Fruit fly (Drosophila melanogaster): ENCODE measurements around the gene CG13712.

The CG13712 gene

DNA sequence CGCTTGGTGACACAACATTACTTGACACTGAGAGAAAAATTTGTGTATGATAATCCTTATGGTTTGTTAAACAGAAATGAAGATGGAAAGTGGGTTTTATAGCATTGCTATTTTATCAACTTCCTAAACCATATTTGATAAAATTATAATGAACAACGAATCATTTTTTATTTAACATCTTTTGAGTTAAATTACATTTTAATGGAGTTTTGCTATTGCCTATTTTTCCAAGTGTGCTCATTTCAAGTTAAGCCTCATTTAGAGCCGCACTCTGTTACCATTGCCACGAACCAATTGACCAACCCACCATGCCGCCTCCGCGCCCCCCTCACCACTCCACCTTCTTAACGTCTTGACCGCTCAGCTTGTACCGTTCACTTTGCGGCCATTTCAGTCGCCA is 9.6 kb downstream of the CG13712 start:
- no peak for TF ChIP-seq noc (tag; optimal IDR thresholded peaks at IDR 0.05)

DNA sequence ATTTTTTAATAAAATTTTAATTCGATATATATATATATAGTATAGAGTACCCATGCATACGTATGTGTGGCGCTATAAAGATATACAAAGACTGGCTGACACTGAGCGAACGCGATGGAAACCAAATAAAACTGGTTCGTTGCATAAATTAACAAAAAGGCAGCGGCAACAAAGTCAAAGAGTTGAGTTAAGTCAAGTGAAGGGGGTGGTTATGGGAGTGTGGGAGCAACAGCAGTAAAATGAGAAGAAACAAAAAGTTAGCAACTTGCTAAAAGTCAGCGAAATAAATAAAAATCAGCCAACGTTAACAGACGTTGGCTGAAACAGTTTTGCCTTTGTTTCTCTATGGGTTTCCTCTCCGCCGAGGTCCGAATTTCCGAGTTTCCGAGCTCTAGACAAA is 11.2 kb downstream of the CG13712 start:
- no peak for TF ChIP-seq noc (tag; optimal IDR thresholded peaks at IDR 0.05)

DNA sequence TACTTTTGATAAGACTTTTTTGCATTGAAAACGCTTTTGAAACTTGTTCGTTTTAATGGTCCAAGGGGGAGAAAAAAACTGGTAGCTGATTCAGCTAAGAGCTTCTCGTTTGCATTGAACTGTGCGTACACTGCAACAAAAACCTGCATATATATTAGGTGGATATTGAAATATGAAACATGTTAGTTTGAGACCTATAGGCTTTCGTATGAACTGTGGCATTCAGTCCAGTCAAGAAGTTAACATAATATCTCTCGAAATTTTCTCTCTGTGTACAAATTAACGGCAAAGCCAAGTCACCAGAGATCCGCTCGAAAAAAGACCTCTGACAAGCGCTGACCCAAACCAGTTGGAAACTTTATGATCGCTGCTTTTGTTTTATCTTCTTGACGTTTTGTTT is 11.7 kb downstream of the CG13712 start:
- peak; percentile 78 for TF ChIP-seq noc (tag; optimal IDR thresholded peaks at IDR 0.05)

DNA sequence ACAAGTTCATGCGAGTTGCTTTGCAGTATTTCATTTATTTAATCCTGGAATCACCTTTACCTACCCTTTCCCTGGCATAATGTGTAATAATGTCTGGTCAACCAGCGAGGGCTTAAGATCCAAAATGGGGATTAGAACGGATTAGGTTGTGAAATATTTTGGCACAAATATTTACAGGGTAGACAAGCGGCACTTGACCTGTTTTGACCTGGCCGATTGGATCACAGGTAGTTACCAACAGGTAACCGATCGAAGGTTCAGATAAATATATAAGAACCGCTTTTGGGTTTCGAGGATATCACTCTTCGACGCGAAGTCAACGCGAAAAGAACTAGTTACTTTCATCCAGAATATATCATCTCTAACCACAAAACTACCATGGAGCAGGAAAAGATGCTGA is 12.4 kb downstream of the CG13712 start, which contains the start of gene CG13713:
CG13713 (plus strand) TSS at position 301 of the 400 bp plus-strand sequence.
- TF ChIP-seq noc (tag; optimal IDR thresholded peaks at IDR 0.05), result no peak

DNA sequence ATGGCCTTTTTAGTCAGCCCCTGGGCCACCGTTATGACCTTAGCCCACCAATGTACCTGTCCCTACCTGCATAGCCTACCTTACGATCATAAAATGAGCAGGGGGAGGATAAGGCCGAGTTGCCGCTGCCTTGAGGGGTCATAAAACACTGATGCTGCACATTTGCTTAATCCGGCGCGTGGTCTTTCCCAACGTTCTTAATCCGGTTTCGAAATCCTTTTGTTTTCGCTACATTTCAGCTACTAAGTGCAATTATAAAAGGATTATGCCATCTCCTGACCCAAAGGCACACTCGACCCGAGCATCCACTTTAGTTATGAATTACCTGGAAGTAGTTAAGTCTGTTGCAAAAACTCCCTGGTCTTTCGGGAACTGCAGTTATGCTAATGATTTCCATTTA is 13.3 kb downstream of the CG13712 start:
- TF ChIP-seq noc (tag; optimal IDR thresholded peaks at IDR 0.05), result no peak

DNA sequence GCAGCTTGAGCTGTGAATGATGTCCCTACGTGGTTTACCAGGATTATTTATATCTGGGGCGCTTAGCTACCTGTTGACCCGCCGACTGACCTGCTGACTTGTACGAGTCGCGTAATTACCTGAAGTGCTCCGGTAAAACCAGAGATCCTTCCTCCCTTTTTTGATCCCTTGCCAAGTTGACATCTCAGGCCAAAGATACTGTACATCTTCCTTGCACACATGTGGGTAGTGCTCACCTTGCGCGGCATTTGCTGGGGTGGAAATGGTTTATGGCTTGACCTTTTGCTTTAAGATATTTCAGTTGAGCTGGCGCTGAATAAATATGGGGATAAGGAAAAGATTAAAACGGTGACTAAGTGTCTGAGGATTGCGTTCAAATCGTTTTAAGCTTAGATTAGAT is 14.9 kb downstream of the CG13712 start, which contains the start of gene CG15876:
CG15876 (minus strand) TSS at position 23 of the 400 bp plus-strand sequence.
- TF ChIP-seq noc (tag; optimal IDR thresholded peaks at IDR 0.05), result no peak

DNA sequence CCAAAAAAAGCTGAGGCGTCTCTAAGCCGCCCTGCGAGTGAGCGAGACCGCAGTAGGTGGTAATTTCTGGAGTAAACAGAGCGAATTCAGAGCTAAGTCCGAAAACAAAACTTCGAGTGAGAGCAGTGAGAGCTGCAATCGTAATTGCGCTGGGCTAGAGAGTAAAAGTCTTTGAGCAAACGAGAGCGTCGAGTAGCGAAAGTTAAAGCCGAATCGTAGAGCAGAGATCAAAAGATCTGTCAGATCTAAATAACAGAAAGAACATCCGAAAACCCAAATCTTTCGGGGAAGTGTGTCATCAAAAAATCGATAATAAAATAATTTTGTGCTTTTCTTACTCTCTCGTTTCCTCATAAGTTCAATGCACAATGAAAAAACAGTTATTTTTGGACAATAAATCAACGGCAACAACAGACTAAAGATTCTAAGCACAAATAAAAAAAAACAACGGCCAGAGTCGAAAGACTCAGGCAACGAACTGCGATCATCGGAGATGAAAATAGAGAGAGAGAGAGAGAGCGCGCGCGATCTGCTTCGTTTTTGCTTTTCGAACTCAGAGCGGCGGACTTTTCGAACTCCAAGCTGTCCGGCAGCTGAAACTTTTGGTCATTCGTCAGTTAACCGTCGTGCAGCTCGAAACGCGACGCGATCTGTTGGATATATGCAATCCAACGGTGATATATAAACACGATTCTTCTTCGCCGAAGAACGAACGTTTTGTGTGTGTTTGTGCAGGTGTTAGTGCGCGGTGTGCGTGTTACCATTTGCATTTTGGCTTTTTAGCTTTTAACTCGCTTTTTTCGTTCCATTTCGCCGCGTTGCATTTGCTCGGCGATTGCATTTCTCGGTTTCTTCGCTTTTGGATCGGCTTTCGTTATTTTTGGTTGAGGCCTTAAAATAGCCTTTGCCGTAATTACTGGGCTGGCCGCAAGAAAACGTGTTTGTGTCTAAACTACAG is 17.2 kb downstream of the CG13712 start, which contains the start of gene RhoGEF64C:
RhoGEF64C (plus strand) TSS at position 607 of the 958 bp plus-strand sequence.
- TF ChIP-seq noc (tag; optimal IDR thresholded peaks at IDR 0.05), result no peak

DNA sequence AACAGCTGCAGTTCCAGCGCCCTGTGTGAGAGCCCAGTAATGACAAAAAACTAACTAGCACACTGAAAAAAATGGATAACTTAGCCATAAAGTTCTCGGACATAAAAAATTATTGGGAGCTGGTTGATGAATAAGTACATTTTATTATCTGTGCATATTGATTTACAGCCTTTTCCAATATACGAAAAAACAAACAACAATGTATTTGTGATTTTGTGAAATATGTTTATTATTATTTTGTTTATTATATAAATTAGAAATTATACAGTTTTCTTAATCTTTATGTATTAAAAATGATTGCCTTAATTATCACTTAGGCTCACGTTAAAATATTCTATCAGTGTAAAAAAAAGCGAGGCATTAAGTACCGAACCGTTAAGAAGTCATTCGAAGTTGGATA is 17.9 kb downstream of the CG13712 start:
- TF ChIP-seq noc (tag; optimal IDR thresholded peaks at IDR 0.05), result no peak

DNA sequence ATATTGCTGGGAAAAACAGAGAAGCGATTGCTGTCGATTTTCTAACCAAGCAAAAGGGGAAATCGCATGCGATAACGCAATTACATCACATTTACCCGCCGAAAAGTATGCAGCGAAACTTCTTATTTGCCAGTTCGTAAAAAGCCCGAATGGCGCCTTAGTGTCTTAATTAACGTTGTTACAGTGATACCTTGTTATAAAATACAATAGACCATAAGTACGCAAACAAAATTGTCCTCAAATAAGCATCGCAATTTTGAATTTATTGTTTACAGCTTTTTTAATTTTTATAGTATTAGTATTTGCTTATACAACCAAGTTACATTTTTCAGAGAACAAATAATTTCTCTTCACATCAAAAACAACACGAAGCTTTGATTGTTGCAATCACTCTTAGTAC is 19.0 kb downstream of the CG13712 start:
- TF ChIP-seq noc (tag; optimal IDR thresholded peaks at IDR 0.05), result no peak

DNA sequence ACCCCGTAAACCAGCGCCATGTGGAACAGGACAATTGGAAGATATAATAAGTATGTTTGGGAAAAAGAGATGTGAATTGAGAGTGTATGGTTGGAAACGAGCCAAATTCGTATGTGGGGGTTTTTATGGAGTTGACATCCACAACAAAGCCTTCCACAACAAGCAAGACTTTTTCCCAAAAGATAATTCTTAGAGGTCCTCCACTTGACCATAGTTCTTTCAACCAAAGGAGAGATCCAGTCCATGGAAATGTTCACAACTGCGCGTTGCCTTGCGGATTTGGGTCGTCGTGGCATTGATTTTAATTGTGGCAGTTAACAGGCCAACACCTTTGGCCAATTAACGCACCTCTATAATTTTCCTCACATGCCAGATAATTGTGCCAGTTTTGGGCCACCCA is 19.7 kb downstream of the CG13712 start, which contains the start of gene CG18418:
CG18418 (minus strand) TSS at position 101 of the 400 bp plus-strand sequence.
- TF ChIP-seq noc (tag; optimal IDR thresholded peaks at IDR 0.05), result no peak

DNA sequence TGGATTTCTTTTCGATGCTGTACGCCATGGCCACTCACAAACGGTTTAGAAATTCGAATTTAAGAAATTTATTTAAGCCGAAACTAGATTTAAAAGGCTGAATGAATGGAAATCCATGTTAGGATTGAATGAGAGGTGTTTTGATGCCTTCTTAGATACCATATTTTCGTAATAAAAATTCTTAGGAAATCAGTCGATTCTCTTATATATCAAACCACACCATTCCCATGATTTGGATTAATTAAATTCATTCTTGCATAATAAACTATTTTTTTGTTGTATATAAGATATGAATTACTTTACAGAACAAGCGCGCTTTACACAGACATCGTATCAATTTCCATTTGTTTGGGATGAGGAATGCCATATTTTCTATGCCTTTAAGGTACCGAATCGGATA is 21.0 kb downstream of the CG13712 start, which contains the start of gene CG7514:
CG7514 (minus strand) TSS at position 101 of the 400 bp plus-strand sequence.
- TF ChIP-seq noc (tag; optimal IDR thresholded peaks at IDR 0.05), result no peak

DNA sequence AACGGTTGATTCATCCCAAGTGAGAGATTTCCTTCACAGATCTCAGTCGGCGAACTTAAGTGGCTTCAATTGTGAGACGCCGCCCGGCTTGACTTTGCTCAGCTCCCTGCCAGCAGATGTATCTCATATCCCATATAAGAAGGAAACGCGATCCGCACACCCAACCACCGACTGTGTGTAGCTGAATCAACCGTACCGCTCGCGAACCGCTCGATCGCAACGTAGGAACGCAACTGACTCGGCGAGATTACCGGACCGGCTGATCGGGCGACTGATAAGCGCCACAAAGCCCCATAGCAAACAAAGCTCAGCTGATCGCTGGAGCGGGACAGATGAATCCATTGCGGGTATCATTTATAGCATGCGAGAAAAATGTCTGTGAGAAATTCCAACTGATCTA is 22.6 kb downstream of the CG13712 start, which contains the start of gene axo:
axo (minus strand) TSS at position 185 of the 400 bp plus-strand sequence.
- TF ChIP-seq noc (tag; optimal IDR thresholded peaks at IDR 0.05), result no peak

DNA sequence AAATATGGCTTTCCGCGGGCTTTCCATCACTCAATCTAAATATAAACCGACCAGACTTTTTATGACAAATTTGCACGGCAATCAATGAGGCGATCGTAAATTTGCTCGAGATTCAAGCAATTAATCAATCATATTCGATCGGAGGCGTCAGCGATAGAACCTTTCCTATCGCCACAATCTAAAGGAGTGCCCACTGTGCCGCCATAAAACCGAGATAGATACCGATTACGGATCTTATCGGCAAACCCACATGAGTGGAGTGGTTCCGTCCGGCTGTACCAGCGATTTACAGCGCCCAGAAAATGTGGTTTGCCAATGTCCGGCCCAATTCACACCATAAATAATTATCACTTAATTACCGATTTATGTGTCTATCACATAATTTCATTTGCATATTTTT is 23.1 kb downstream of the CG13712 start:
- no peak for TF ChIP-seq noc (tag; optimal IDR thresholded peaks at IDR 0.05)

DNA sequence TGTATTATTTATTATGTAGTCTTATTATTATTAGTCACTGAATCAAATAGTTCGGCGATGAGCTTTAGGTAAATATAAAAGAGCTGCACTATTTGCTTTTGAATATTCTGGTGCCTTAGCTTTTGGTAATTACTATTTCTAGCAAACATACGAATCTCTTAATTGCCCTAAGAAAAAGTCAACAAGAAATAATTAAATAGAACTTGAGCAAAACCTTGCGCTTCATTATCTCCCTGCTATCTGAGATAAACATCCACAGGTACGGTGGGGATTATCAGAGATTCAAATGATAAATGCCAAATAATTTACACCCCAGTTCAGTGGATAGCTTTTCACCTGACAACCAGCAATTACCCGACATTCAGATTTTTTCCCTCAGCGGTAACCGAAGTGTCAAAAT is 23.6 kb downstream of the CG13712 start:
- TF ChIP-seq noc (tag; optimal IDR thresholded peaks at IDR 0.05), result no peak

DNA sequence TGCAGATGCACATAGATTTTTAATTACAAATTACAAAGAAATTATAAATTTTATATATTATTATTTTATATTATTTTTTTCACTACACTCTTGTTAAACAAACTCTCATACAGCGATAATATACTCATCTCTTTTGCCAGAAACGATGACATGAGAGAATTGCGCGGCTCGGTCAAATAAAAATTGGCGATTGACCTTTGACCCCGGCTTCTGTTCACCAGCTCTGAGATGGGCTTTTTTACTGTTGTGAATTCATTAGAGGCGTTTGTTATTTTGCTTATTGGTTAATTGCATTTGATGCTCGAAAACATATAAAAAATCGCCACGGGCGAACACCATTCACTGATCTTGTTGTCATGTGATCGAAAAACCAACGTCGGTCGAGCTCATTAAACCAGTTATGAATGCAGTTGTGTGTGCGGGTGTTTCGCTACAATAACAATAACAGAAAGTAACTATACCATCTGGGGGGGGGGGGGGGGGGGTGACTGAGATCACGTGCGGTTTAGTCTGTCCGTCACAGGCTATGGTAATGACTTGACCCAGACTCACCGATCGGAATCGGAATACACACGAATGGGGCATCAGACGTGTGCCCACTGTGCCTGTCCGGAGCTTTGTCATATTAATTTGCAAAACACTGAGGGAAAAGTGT is 24.9 kb downstream of the CG13712 start:
- TF ChIP-seq noc (tag; optimal IDR thresholded peaks at IDR 0.05), result no peak

DNA sequence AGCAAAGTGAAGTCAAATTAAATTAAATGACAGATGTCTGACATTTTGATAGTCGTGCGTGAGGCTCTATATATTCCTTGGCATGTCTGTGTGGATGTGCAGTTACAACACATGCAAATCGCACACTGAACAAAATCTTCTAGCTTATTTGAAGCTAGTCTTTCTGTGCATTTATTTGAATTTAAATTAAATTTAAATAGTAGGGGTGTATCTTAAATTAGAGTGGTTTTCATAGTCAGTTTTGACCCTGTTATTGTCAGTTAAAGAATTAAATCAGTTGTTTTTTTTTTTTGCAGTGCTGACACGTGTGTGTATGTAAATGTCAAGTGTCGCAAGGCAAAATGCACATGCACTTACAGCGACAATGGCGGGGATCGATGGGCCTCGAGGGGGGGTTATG is 30.6 kb downstream of the CG13712 start:
- TF ChIP-seq noc (tag; optimal IDR thresholded peaks at IDR 0.05), result no peak
